3 fruit fly cellular contexts compared by ENCODE assay signal in genomic region chr2L:8732702-8733101, dm6.
TF ChIP-seq lines count a peak whose summit lies in the region.

No protein-coding gene starts in this region.

- TF ChIP-seq CTCF in whole organism, embryonic (GFP tag; optimal IDR thresholded peaks at IDR 0.05; lab: Kevin White, UChicago): no peak

TF ChIP-seq in whole organism, embryonic, 481 proteins besides CTCF, POLR2A, EP300 and RAD21 (continues in another document):
- TF ChIP-seq CG10979 (tag; optimal IDR thresholded peaks at IDR 0.05; lab: Kevin White, UChicago) (peak; percentile 10), D19A (tag; optimal IDR thresholded peaks at IDR 0.05; lab: Kevin White, UChicago) (peak; percentile 23), Doc2 (GFP tag; IDR thresholded peaks at IDR 0.05; lab: Robert Waterston, UW) (no peak), CG30020 (tag; optimal IDR thresholded peaks at IDR 0.05; lab: Kevin White, UChicago) (no peak), CG32772 (GFP tag; IDR thresholded peaks at IDR 0.05; lab: Robert Waterston, UW) (no peak), bab2 (GFP tag; optimal IDR thresholded peaks at IDR 0.05; lab: Kevin White, UChicago) (peak; percentile 24), Scr (GFP tag; IDR thresholded peaks at IDR 0.05; lab: Robert Waterston, UW; ENCODE audit: partially characterized antibody) (no peak), BEAF-32 (GFP tag; optimal IDR thresholded peaks at IDR 0.05; lab: Kevin White, UChicago) (no peak), Awh (GFP tag; IDR thresholded peaks at IDR 0.05; lab: Robert Waterston, UW) (peak; percentile 62), CG1529 (GFP tag; optimal IDR thresholded peaks at IDR 0.05; lab: Kevin White, UChicago) (no peak), Jarid2 (GFP tag; optimal IDR thresholded peaks at IDR 0.05; lab: Kevin White, UChicago) (no peak), run (tag; optimal IDR thresholded peaks at IDR 0.05; lab: Kevin White, UChicago) (no peak), chn (GFP tag; optimal IDR thresholded peaks at IDR 0.05; lab: Kevin White, UChicago) (no peak), Sin3A (optimal IDR thresholded peaks at IDR 0.05; lab: Kevin White, UChicago) (no peak), Ets97D (GFP tag; optimal IDR thresholded peaks at IDR 0.05; lab: Kevin White, UChicago) (no peak), wor (GFP tag; IDR thresholded peaks at IDR 0.05; lab: Robert Waterston, UW) (0 out of 2 replicates have a peak, but pooled peaks have one; percentile 12), Mrtf (GFP tag; IDR thresholded peaks at IDR 0.05; lab: Robert Waterston, UW) (no peak), CG18011 (GFP tag; optimal IDR thresholded peaks at IDR 0.05; lab: Kevin White, UChicago) (no peak), CG4360 (GFP tag; IDR thresholded peaks at IDR 0.05; lab: Robert Waterston, UW) (no peak), CG34422 (GFP tag; IDR thresholded peaks at IDR 0.05; lab: Robert Waterston, UW) (no peak), HLH3B (GFP tag; IDR thresholded peaks at IDR 0.05; lab: Robert Waterston, UW) (peak; percentile 61; the same call in 1 of the 2 replicates), CG5245 (GFP tag; optimal IDR thresholded peaks at IDR 0.05; lab: Kevin White, UChicago) (no peak), CG3847 (GFP tag; IDR thresholded peaks at IDR 0.05; lab: Robert Waterston, UW) (no peak), CG15011 (GFP tag; optimal IDR thresholded peaks at IDR 0.05; lab: Kevin White, UChicago) (no peak), HLHmδ (GFP tag; optimal IDR thresholded peaks at IDR 0.05; lab: Kevin White, UChicago) (no peak), seq (GFP tag; IDR thresholded peaks at IDR 0.05; lab: Robert Waterston, UW) (no peak), kni (GFP tag; optimal IDR thresholded peaks at IDR 0.05; lab: Kevin White, UChicago) (no peak), CG6654 (GFP tag; optimal IDR thresholded peaks at IDR 0.05; lab: Kevin White, UChicago) (no peak), Dref (GFP tag; IDR thresholded peaks at IDR 0.05; lab: Robert Waterston, UW) (no peak), D19B (GFP tag; optimal IDR thresholded peaks at IDR 0.05; lab: Kevin White, UChicago) (peak; percentile 74), Kr (GFP tag; optimal IDR thresholded peaks at IDR 0.05; lab: Kevin White, UChicago) (no peak), Oli (tag; optimal IDR thresholded peaks at IDR 0.05; lab: Kevin White, UChicago) (peak; percentile 52)

TF ChIP-seq in whole organism, prepupa, 60 proteins besides CTCF, POLR2A, EP300 and RAD21:
- peak; percentile 62 for TF ChIP-seq Eip78C (GFP tag; lab: Kevin White, UChicago)
- TF ChIP-seq Hr39 (GFP tag; optimal IDR thresholded peaks at IDR 0.05; lab: Kevin White, UChicago): peak; percentile 8
- TF ChIP-seq Hr4 (GFP tag; optimal IDR thresholded peaks at IDR 0.05; lab: Kevin White, UChicago): peak; percentile 3
- no peak for TF ChIP-seq fkh (GFP tag; optimal IDR thresholded peaks at IDR 0.05; lab: Kevin White, UChicago)
- no peak for TF ChIP-seq CG9139 (GFP tag; optimal IDR thresholded peaks at IDR 0.05; lab: Kevin White, UChicago)
- TF ChIP-seq Gug (GFP tag; IDR thresholded peaks at IDR 0.05; lab: Robert Waterston, UW): peak; percentile 12; the same call in 1 of the 2 replicates
- TF ChIP-seq Sox14 (GFP tag; optimal IDR thresholded peaks at IDR 0.05; lab: Kevin White, UChicago): no peak
- peak; percentile 11 for TF ChIP-seq CG32006 (GFP tag; optimal IDR thresholded peaks at IDR 0.05; lab: Kevin White, UChicago)
- peak; percentile 8 for TF ChIP-seq CG31627 (GFP tag; optimal IDR thresholded peaks at IDR 0.05; lab: Kevin White, UChicago)
- peak; percentile 16 for TF ChIP-seq OdsH (GFP tag; optimal IDR thresholded peaks at IDR 0.05; lab: Kevin White, UChicago)
- TF ChIP-seq CG6163 (GFP tag; IDR thresholded peaks at IDR 0.05; lab: Robert Waterston, UW): peak; percentile 46; the same call in 1 of the 3 replicates
- no peak for TF ChIP-seq acj6 (GFP tag; optimal IDR thresholded peaks at IDR 0.05; lab: Kevin White, UChicago)

TF ChIP-seq in whole organism, pupa, 21 proteins besides CTCF, POLR2A, EP300 and RAD21:
- TF ChIP-seq Snoo (tag; optimal IDR thresholded peaks at IDR 0.05; lab: Kevin White, UChicago) (no peak), Pif1B (GFP tag; optimal IDR thresholded peaks at IDR 0.05; lab: Kevin White, UChicago) (no peak), CG9948 (tag; optimal IDR thresholded peaks at IDR 0.05; lab: Kevin White, UChicago) (peak; percentile 6), gl (tag; optimal IDR thresholded peaks at IDR 0.05; lab: Kevin White, UChicago) (no peak), D1 (tag; optimal IDR thresholded peaks at IDR 0.05; lab: Kevin White, UChicago) (no peak), CG4496 (GFP tag; IDR thresholded peaks at IDR 0.05; lab: Robert Waterston, UW) (no peak), CG14655 (GFP tag; optimal IDR thresholded peaks at IDR 0.05; lab: Kevin White, UChicago) (no peak), CG8301 (tag; optimal IDR thresholded peaks at IDR 0.05; lab: Kevin White, UChicago) (no peak), Pif1A (GFP tag; optimal IDR thresholded peaks at IDR 0.05; lab: Kevin White, UChicago) (peak; percentile 7), Ets98B (GFP tag; IDR thresholded peaks at IDR 0.05; lab: Robert Waterston, UW) (0 out of 2 replicates have a peak, but pooled peaks have one; percentile 27), fd96Ca (GFP tag; IDR thresholded peaks at IDR 0.05; lab: Robert Waterston, UW) (no peak), rn (GFP tag; IDR thresholded peaks at IDR 0.05; lab: Robert Waterston, UW) (no peak), CG10348 (GFP tag; IDR thresholded peaks at IDR 0.05; lab: Robert Waterston, UW) (no peak), CG12605 (GFP tag; IDR thresholded peaks at IDR 0.05; lab: Robert Waterston, UW) (no peak)

Comparison
In these comparisons a context has a peak if more than half of its experiments do, and no peak if none do; other contexts are left out.
1. Of the 7 proteins assayed by ChIP-seq in both whole organism, embryonic and whole organism, prepupa: peak only in whole organism, embryonic: Blimp-1 and Sox102F; only in whole organism, prepupa: Gug and Hr39; in both: none; in neither: 3.